Fruit fly (Drosophila melanogaster): Measurements from ENCODE around the gene CarT.

dm6 chr2L:20764663-20765062, 34.6 kb upstream of the CarT start:
- TF ChIP-seq lola (GFP tag; optimal IDR thresholded peaks at IDR 0.05), result no peak
- TF ChIP-seq CG12942 (GFP tag; optimal IDR thresholded peaks at IDR 0.05), result no peak
- TF ChIP-seq CG18764 (GFP tag; optimal IDR thresholded peaks at IDR 0.05), result no peak
- TF ChIP-seq CG6175 (GFP tag; IDR thresholded peaks at IDR 0.05), result no peak
